Fruit fly (Drosophila melanogaster) whole organism, embryonic: Measurements from ENCODE around the gene CG42540.

Source experiments
- Abd-B ChIP-seq: fragments of 200-800 bp; sonication (Bioruptor generic); optimal IDR thresholded peaks from 2 replicates; lab custom pipeline; 2018; ENCODE audit warnings: missing biosample characterization, mild to moderate bottlenecking, missing genetic modification characterization, moderate library complexity
- Ada2b ChIP-seq: fragments of 200-800 bp; sonication (Bioruptor generic); IDR thresholded peaks from 2 replicates; pipeline ENCODE4 v1.3.6; 2022; ENCODE audit warnings: missing biosample characterization, missing genetic modification characterization
- Aef1 ChIP-seq: fragments of 200-800 bp; sonication (Bioruptor generic); IDR thresholded peaks from 3 replicates; pipeline ENCODE4 v1.3.6; 2022; ENCODE audit warnings: missing biosample characterization, missing genetic modification characterization
- CG10267 ChIP-seq: fragments of 200-800 bp; sonication (Bioruptor generic); optimal IDR thresholded peaks from 2 replicates; lab custom pipeline; 2018; ENCODE audit warnings: missing biosample characterization, mild to moderate bottlenecking, missing genetic modification characterization, moderate library complexity
- CG10274 ChIP-seq: fragments of 200-800 bp; sonication (Bioruptor generic); optimal IDR thresholded peaks from 3 replicates; lab custom pipeline; 2017; ENCODE audit warnings: missing biosample characterization, mild to moderate bottlenecking, missing genetic modification characterization
- CG10321 ChIP-seq: fragments of 200-800 bp; sonication (Bioruptor generic); IDR thresholded peaks from 2 replicates; pipeline ENCODE4 v1.3.6; 2022; ENCODE audit warnings: missing biosample characterization, missing genetic modification characterization
- CG10979 ChIP-seq: fragments of 200-800 bp; sonication (Bioruptor generic); optimal IDR thresholded peaks from 2 replicates; lab custom pipeline; 2018; ENCODE audit warnings: missing biosample characterization, mild to moderate bottlenecking, missing genetic modification characterization, moderate library complexity
- CG12155 ChIP-seq: fragments of 200-800 bp; sonication (Bioruptor generic); optimal IDR thresholded peaks from 3 replicates; lab custom pipeline; 2016; ENCODE audit warnings: missing biosample characterization, missing genetic modification characterization
- CG13894 ChIP-seq: fragments of 200-800 bp; sonication (Bioruptor generic); optimal IDR thresholded peaks from 3 replicates; lab custom pipeline; 2018; ENCODE audit warnings: missing biosample characterization, mild to moderate bottlenecking, missing genetic modification characterization, moderate library complexity
- CG14860 ChIP-seq: fragments of 200-800 bp; sonication (Bioruptor generic); IDR thresholded peaks from 3 replicates; pipeline ENCODE4 v1.3.6; 2022; ENCODE audit warnings: missing biosample characterization, missing genetic modification characterization; ENCODE audit not compliant: partially characterized antibody
- CG18011 ChIP-seq: fragments of 200-800 bp; sonication (Bioruptor generic); optimal IDR thresholded peaks from 2 replicates; lab custom pipeline; 2017; ENCODE audit warnings: missing biosample characterization, missing genetic modification characterization, mild to moderate bottlenecking, moderate library complexity, missing genotype
- CG2199 ChIP-seq: fragments of 200-800 bp; sonication (Bioruptor generic); IDR thresholded peaks from 3 replicates; pipeline ENCODE4 v1.3.6; 2022; ENCODE audit warnings: missing biosample characterization, missing genetic modification characterization
- CG2889 ChIP-seq: fragments of 200-800 bp; sonication (Bioruptor generic); IDR thresholded peaks from 3 replicates; pipeline ENCODE4 v1.3.6; 2022; ENCODE audit warnings: missing biosample characterization, missing genetic modification characterization
- CG31365 ChIP-seq: fragments of 200-800 bp; sonication (Bioruptor generic); optimal IDR thresholded peaks from 2 replicates; lab custom pipeline; 2018; ENCODE audit warnings: missing biosample characterization, mild to moderate bottlenecking, missing genetic modification characterization
- CG32772 ChIP-seq: fragments of 200-800 bp; sonication (Bioruptor generic); IDR thresholded peaks from 2 replicates; pipeline ENCODE4 v1.3.6; 2022; ENCODE audit warnings: missing biosample characterization, missing genetic modification characterization
- CG4424 ChIP-seq: fragments of 200-800 bp; sonication (Bioruptor generic); optimal IDR thresholded peaks from 3 replicates; lab custom pipeline; 2016; ENCODE audit warnings: missing biosample characterization, missing genetic modification characterization
- CG6791 ChIP-seq: fragments of 200-800 bp; sonication (Bioruptor generic); IDR thresholded peaks from 3 replicates; pipeline ENCODE4 v1.3.6; 2022; ENCODE audit warnings: missing biosample characterization, missing genetic modification characterization; ENCODE audit not compliant: partially characterized antibody
- CG7928 ChIP-seq: fragments of 200-800 bp; sonication (Bioruptor generic); optimal IDR thresholded peaks from 2 replicates; lab custom pipeline; 2017; ENCODE audit warnings: missing biosample characterization, mild to moderate bottlenecking, missing genetic modification characterization
- CG8089 ChIP-seq: fragments of 200-800 bp; sonication (Bioruptor generic); optimal IDR thresholded peaks from 3 replicates; lab custom pipeline; 2016; ENCODE audit warnings: missing biosample characterization, missing genetic modification characterization
- CG8281 ChIP-seq: fragments of 200-800 bp; sonication (Bioruptor generic); optimal IDR thresholded peaks from 2 replicates; lab custom pipeline; 2018; ENCODE audit warnings: missing biosample characterization, mild to moderate bottlenecking, missing genetic modification characterization, moderate library complexity
- CG9437 ChIP-seq: fragments of 200-800 bp; sonication (Bioruptor generic); optimal IDR thresholded peaks from 2 replicates; lab custom pipeline; 2018; ENCODE audit warnings: missing biosample characterization, mild to moderate bottlenecking, missing genetic modification characterization
- CG9876 ChIP-seq: fragments of 200-800 bp; sonication (Bioruptor generic); optimal IDR thresholded peaks from 2 replicates; lab custom pipeline; 2016; ENCODE audit warnings: missing biosample characterization, missing genetic modification characterization
- CoRest ChIP-seq: fragments of 200-800 bp; sonication (Bioruptor generic); optimal IDR thresholded peaks from 3 replicates; lab custom pipeline; 2018; ENCODE audit warnings: missing biosample characterization, mild to moderate bottlenecking, missing genetic modification characterization, moderate library complexity
- Dp ChIP-seq: fragments of 200-800 bp; sonication (Bioruptor generic); optimal IDR thresholded peaks from 2 replicates; lab custom pipeline; 2018; ENCODE audit warnings: missing biosample characterization, mild to moderate bottlenecking, missing genetic modification characterization, moderate library complexity
- Dref ChIP-seq: fragments of 200-800 bp; sonication (Bioruptor generic); IDR thresholded peaks from 2 replicates; pipeline ENCODE4 v1.3.6; 2022; ENCODE audit warnings: missing biosample characterization, missing genetic modification characterization
- E2f2 ChIP-seq: fragments of 200-800 bp; sonication (Bioruptor generic); IDR thresholded peaks from 2 replicates; pipeline ENCODE4 v1.3.6; 2022; ENCODE audit warnings: missing biosample characterization, missing genetic modification characterization
- HLH54F ChIP-seq: fragments of 200-800 bp; sonication (Bioruptor generic); optimal IDR thresholded peaks from 3 replicates; lab custom pipeline; 2016; ENCODE audit warnings: missing biosample characterization, missing genetic modification characterization
- Hand ChIP-seq: fragments of 200-800 bp; sonication (Bioruptor generic); optimal IDR thresholded peaks from 2 replicates; lab custom pipeline; 2017; ENCODE audit warnings: mild to moderate bottlenecking, missing biosample characterization, missing genetic modification reagents, missing genetic modification characterization
- Myb ChIP-seq: fragments of 200-800 bp; sonication (Bioruptor generic); optimal IDR thresholded peaks from 2 replicates; lab custom pipeline; 2016; ENCODE audit warnings: missing biosample characterization, missing genetic modification characterization
- NFAT ChIP-seq: fragments of 200-800 bp; sonication (Bioruptor generic); IDR thresholded peaks from 2 replicates; pipeline ENCODE4 v1.3.6; 2022; ENCODE audit warnings: missing biosample characterization, missing genetic modification characterization
- Tbp ChIP-seq: fragments of >200 bp; optimal IDR thresholded peaks from 2 replicates; lab custom pipeline; 2018; ENCODE audit warnings: missing biosample characterization, missing genetic modification characterization
- Xbp1 ChIP-seq: fragments of 200-800 bp; sonication (Bioruptor generic); optimal IDR thresholded peaks from 3 replicates; lab custom pipeline; 2016; ENCODE audit warnings: missing biosample characterization, mild to moderate bottlenecking, missing genetic modification characterization
- bigmax ChIP-seq: fragments of 200-800 bp; sonication (Bioruptor generic); optimal IDR thresholded peaks from 2 replicates; lab custom pipeline; 2018; ENCODE audit warnings: missing biosample characterization, mild to moderate bottlenecking, missing genetic modification characterization
- eyg ChIP-seq: fragments of 200-800 bp; sonication (Bioruptor generic); optimal IDR thresholded peaks from 3 replicates; lab custom pipeline; 2016; ENCODE audit warnings: missing biosample characterization, missing genetic modification characterization
- jumu ChIP-seq: fragments of 200-800 bp; sonication (Bioruptor generic); optimal IDR thresholded peaks from 3 replicates; lab custom pipeline; 2016; ENCODE audit warnings: missing biosample characterization, missing genetic modification characterization
- maf-S ChIP-seq: fragments of 200-800 bp; sonication (Bioruptor generic); optimal IDR thresholded peaks from 2 replicates; lab custom pipeline; 2016; ENCODE audit warnings: missing biosample characterization, missing genetic modification characterization
- pho ChIP-seq: fragments of 200-800 bp; sonication (Bioruptor generic); optimal IDR thresholded peaks from 2 replicates; lab custom pipeline; 2016; ENCODE audit warnings: missing biosample characterization, missing genetic modification characterization
- pzg ChIP-seq: fragments of 200-800 bp; sonication (Bioruptor generic); optimal IDR thresholded peaks from 3 replicates; lab custom pipeline; 2018; ENCODE audit warnings: missing biosample characterization, mild to moderate bottlenecking, missing genetic modification characterization, moderate library complexity
- rib ChIP-seq: fragments of 200-800 bp; sonication (Bioruptor generic); IDR thresholded peaks from 2 replicates; pipeline ENCODE4 v1.3.6; 2022; ENCODE audit warnings: missing biosample characterization, missing genetic modification characterization
- sim ChIP-seq: fragments of 200-800 bp; sonication (Bioruptor generic); IDR thresholded peaks from 2 replicates; pipeline ENCODE4 v1.3.6; 2022; ENCODE audit warnings: missing biosample characterization, missing genetic modification characterization
- sqz ChIP-seq: fragments of 200-800 bp; sonication (Bioruptor generic); optimal IDR thresholded peaks from 3 replicates; lab custom pipeline; 2018; ENCODE audit warnings: missing biosample characterization, mild to moderate bottlenecking, missing genetic modification characterization
- sr ChIP-seq: fragments of 200-800 bp; sonication (Bioruptor generic); IDR thresholded peaks from 3 replicates; pipeline ENCODE4 v1.3.6; 2022; ENCODE audit warnings: missing biosample characterization, missing genetic modification characterization
- stwl ChIP-seq: fragments of 200-800 bp; sonication (Bioruptor generic); optimal IDR thresholded peaks from 3 replicates; lab custom pipeline; 2018; ENCODE audit warnings: missing biosample characterization, mild to moderate bottlenecking, missing genetic modification characterization, moderate library complexity
- zfh2 ChIP-seq: fragments of 200-800 bp; sonication (Bioruptor generic); optimal IDR thresholded peaks from 2 replicates; lab custom pipeline; 2016; ENCODE audit warnings: missing biosample characterization, missing genetic modification characterization

Gene CG42540

DNA sequence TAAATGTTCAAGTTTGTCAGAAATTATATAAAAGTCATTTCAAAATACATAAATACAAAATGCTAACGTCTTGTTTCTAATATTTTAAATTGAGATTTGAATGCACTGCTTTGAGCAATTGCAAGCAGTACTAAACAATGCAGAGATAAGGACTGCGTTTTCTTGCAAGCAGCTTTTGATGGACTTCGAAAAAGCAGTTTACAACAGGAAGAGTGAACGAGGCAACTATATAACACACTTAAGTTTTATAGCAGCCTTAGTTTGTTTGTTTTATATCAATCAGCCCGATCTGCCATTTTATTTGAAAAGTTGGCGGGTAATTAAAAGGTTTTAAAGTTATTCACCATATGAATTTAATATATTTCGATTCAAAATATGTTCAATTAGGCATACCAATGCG is 2.5 kb upstream of the CG42540 start (continued):
- TF ChIP-seq Aef1 (GFP tag; lab: Robert Waterston, UW) (no peak), maf-S (GFP tag; lab: Kevin White, UChicago) (no peak), CG10274 (GFP tag; lab: Kevin White, UChicago) (no peak), sr (GFP tag; lab: Robert Waterston, UW) (no peak), Xbp1 (GFP tag; lab: Kevin White, UChicago) (peak; percentile 24), jumu (no peak), eyg (GFP tag; lab: Kevin White, UChicago) (no peak), CG2889 (GFP tag; lab: Robert Waterston, UW) (no peak), Hand (GFP tag; lab: Kevin White, UChicago) (no peak), CG8281 (no peak), NFAT (GFP tag; lab: Robert Waterston, UW) (no peak), CG7928 (GFP tag; lab: Kevin White, UChicago) (no peak), CG8089 (no peak), CG13894 (peak; percentile 11)

DNA sequence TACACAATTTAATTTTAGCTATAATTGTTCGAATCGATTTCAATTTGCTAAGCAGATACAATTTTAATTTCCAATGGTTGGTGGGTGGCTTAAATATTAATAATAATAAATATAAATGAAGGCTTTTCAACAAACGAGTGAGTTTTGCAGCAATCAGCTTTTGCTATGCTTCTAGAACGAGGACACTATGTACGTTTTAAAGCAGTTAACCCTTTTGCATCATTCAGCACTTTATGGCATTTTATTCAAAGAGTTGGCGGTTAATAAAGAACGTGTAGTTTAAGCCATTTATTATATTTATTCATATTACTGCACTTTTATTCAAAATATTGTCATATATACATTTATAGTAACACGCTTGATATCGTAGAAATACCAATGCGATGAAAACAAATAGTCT is 1.7 kb upstream of the CG42540 start:
- TF ChIP-seq Dp, result peak; percentile 76
- TF ChIP-seq sim, result no peak
- TF ChIP-seq CG4424 (GFP tag; lab: Kevin White, UChicago), result no peak
- peak; percentile 81 for TF ChIP-seq E2f2 (GFP tag; lab: Robert Waterston, UW)
- TF ChIP-seq CG10321 (GFP tag; lab: Robert Waterston, UW), result peak; percentile 73; the same call in 1 of the 2 replicates
- no peak for TF ChIP-seq bigmax (GFP tag; lab: Kevin White, UChicago)
- no peak for TF ChIP-seq CG14860 (GFP tag; lab: Robert Waterston, UW)
- no peak for TF ChIP-seq CG10267 (tag; lab: Kevin White, UChicago)
- no peak for TF ChIP-seq Dref
- no peak for TF ChIP-seq Tbp (GFP tag; lab: Kevin White, UChicago)
- peak; percentile 12 for TF ChIP-seq Myb (GFP tag; lab: Kevin White, UChicago)
- TF ChIP-seq CG31365 (tag; lab: Kevin White, UChicago), result peak; percentile 92
- TF ChIP-seq CG6791 (GFP tag; lab: Robert Waterston, UW), result 0 out of 3 replicates have a peak, but pooled peaks have one; percentile 34
- TF ChIP-seq zfh2 (GFP tag; lab: Kevin White, UChicago), result no peak
- peak; percentile 1 for TF ChIP-seq CoRest (tag; lab: Kevin White, UChicago)
- TF ChIP-seq CG9876 (GFP tag; lab: Kevin White, UChicago), result no peak
- TF ChIP-seq Abd-B (GFP tag; lab: Kevin White, UChicago), result peak; percentile 49
- TF ChIP-seq HLH54F (GFP tag; lab: Kevin White, UChicago), result no peak
- TF ChIP-seq pzg (GFP tag; lab: Kevin White, UChicago), result peak; percentile 15
- TF ChIP-seq CG10979 (tag; lab: Kevin White, UChicago), result no peak
- no peak for TF ChIP-seq CG9437
- TF ChIP-seq rib (GFP tag; lab: Robert Waterston, UW), result no peak
- TF ChIP-seq Ada2b (GFP tag; lab: Robert Waterston, UW), result no peak
- peak; percentile 27 for TF ChIP-seq CG12155 (GFP tag; lab: Kevin White, UChicago)
- TF ChIP-seq sqz (GFP tag; lab: Kevin White, UChicago), result no peak
- TF ChIP-seq stwl (tag; lab: Kevin White, UChicago), result peak; percentile 93
- no peak for TF ChIP-seq pho
- TF ChIP-seq CG18011 (GFP tag; lab: Kevin White, UChicago), result peak; percentile 97
- peak; percentile 56; the same call in 1 of the 3 replicates for TF ChIP-seq CG2199
- no peak for TF ChIP-seq CG32772
